Fruit fly (Drosophila melanogaster) whole organism, adult: ENCODE measurements around the gene ND-15.

ENCODE experiments used
- CG11617 ChIP-seq: fragments of 200-800 bp; sonication (Bioruptor generic); optimal IDR thresholded peaks from 2 replicates; lab custom pipeline; 2017; ENCODE audit warnings: mild to moderate bottlenecking, missing biosample characterization, missing genetic modification reagents, missing genetic modification characterization
- CG12768 ChIP-seq: fragments of 200-800 bp; sonication (Bioruptor generic); optimal IDR thresholded peaks from 2 replicates; lab custom pipeline; 2017; ENCODE audit warnings: missing biosample characterization, missing genetic modification characterization, mild to moderate bottlenecking, moderate library complexity, missing genetic modification reagents
- CG14711 ChIP-seq: fragments of 200-800 bp; sonication (Bioruptor generic); optimal IDR thresholded peaks from 2 replicates; lab custom pipeline; 2018; ENCODE audit warnings: missing biosample characterization, mild to moderate bottlenecking, missing genetic modification characterization, moderate library complexity
- CG1620 ChIP-seq: fragments of 200-800 bp; sonication (Bioruptor generic); optimal IDR thresholded peaks from 2 replicates; lab custom pipeline; 2016; ENCODE audit warnings: missing biosample characterization, missing genetic modification characterization
- CG33017 ChIP-seq: fragments of 200-800 bp; sonication (Bioruptor generic); optimal IDR thresholded peaks from 2 replicates; lab custom pipeline; 2018; ENCODE audit warnings: missing biosample characterization, mild to moderate bottlenecking, missing genetic modification characterization, moderate library complexity
- CG5204 ChIP-seq: fragments of 200-800 bp; sonication (Bioruptor generic); optimal IDR thresholded peaks from 2 replicates; lab custom pipeline; 2016; ENCODE audit warnings: missing biosample characterization, missing genetic modification characterization
- CG7045 ChIP-seq: fragments of 200-800 bp; sonication (Bioruptor generic); optimal IDR thresholded peaks from 2 replicates; lab custom pipeline; 2017; ENCODE audit warnings: missing biosample characterization, mild to moderate bottlenecking, missing genetic modification characterization
- CG7101 ChIP-seq: fragments of 200-800 bp; sonication (Bioruptor generic); optimal IDR thresholded peaks from 2 replicates; lab custom pipeline; 2018; ENCODE audit warnings: missing biosample characterization, mild to moderate bottlenecking, missing genetic modification characterization, moderate library complexity
- Clk ChIP-seq: fragments of 200-800 bp; sonication (Bioruptor generic); optimal IDR thresholded peaks from 2 replicates; lab custom pipeline; 2017; ENCODE audit warnings: missing biosample characterization, missing genetic modification characterization
- Crg-1 ChIP-seq: fragments of 200-800 bp; sonication (Bioruptor generic); optimal IDR thresholded peaks from 2 replicates; lab custom pipeline; 2016; ENCODE audit warnings: missing biosample characterization, missing genetic modification characterization
- Hr96 ChIP-seq: fragments of 200-800 bp; sonication (Bioruptor generic); optimal IDR thresholded peaks from 2 replicates; lab custom pipeline; 2016; ENCODE audit warnings: missing biosample characterization, missing genetic modification characterization
- Mnt ChIP-seq: fragments of 200-800 bp; sonication (Bioruptor generic); optimal IDR thresholded peaks from 2 replicates; lab custom pipeline; 2016; ENCODE audit warnings: missing biosample characterization, mild to moderate bottlenecking, missing genetic modification characterization
- bab1 ChIP-seq: fragments of 200-800 bp; sonication (Bioruptor generic); optimal IDR thresholded peaks from 3 replicates; lab custom pipeline; 2019; ENCODE audit warnings: missing biosample characterization, mild to moderate bottlenecking, missing genetic modification characterization, moderate library complexity
- cic ChIP-seq: fragments of 200-800 bp; sonication (Bioruptor generic); optimal IDR thresholded peaks from 2 replicates; lab custom pipeline; 2017; ENCODE audit warnings: missing biosample characterization, mild to moderate bottlenecking, missing genetic modification characterization, moderate library complexity
- cnc ChIP-seq, 2 experiments: fragments of >200 bp; optimal IDR thresholded peaks; 2 replicates each; lab custom pipeline; 2017
- kay ChIP-seq: fragments of 200-800 bp; sonication (Bioruptor generic); peaks from one replicate; lab custom pipeline; 2016; ENCODE audit warnings: missing biosample characterization, missing genetic modification characterization, borderline replicate concordance
- ovo ChIP-seq: fragments of 200-800 bp; sonication (Bioruptor generic); optimal IDR thresholded peaks from 2 replicates; lab custom pipeline; 2016; ENCODE audit warnings: missing biosample characterization, missing genetic modification characterization
- pad ChIP-seq: fragments of 200-800 bp; sonication (Bioruptor generic); optimal IDR thresholded peaks from 3 replicates; lab custom pipeline; 2017; ENCODE audit warnings: missing biosample characterization, missing genetic modification characterization, mild to moderate bottlenecking, moderate library complexity, missing genetic modification reagents
- tj ChIP-seq: fragments of 200-800 bp; sonication (Bioruptor generic); optimal IDR thresholded peaks from 3 replicates; lab custom pipeline; 2017; ENCODE audit warnings: missing biosample characterization, mild to moderate bottlenecking, missing genetic modification characterization, moderate library complexity
- toe ChIP-seq: fragments of 200-800 bp; sonication (Bioruptor generic); optimal IDR thresholded peaks from 2 replicates; lab custom pipeline; 2016; ENCODE audit warnings: missing biosample characterization, missing genetic modification characterization

ND-15 gene

dm6 chr2L:107032-107431 is 7.5 kb upstream of the ND-15 start:
- TF ChIP-seq kay = no peak
- no peak for TF ChIP-seq CG7101
- peak in 1 of 2 experiments; percentile 54 for TF ChIP-seq cnc (optimal IDR thresholded peaks at IDR 0.05; lab: Kevin White, UChicago)
- no peak for TF ChIP-seq Crg-1 (GFP tag; lab: Kevin White, UChicago)
- TF ChIP-seq Hr96 (GFP tag; lab: Kevin White, UChicago) = no peak

dm6 chr2L:107476-108436 is 6.8 kb upstream of the ND-15 start:
- TF ChIP-seq cnc (optimal IDR thresholded peaks at IDR 0.05; lab: Kevin White, UChicago) (peak; percentile 74 to 84), tj (GFP tag; lab: Kevin White, UChicago) (peak; percentile 40), Mnt (peak; percentile 84), cic (peak; percentile 17), CG33017 (peak; percentile 11), Crg-1 (GFP tag; lab: Kevin White, UChicago) (peak; percentile 7), CG12768 (GFP tag; lab: Kevin White, UChicago) (peak; percentile 33), CG11617 (no peak), ovo (GFP tag; lab: Kevin White, UChicago) (no peak), CG7101 (no peak), bab1 (GFP tag; lab: Kevin White, UChicago) (no peak)

dm6 chr2L:109098-109799 is 5.3 kb upstream of the ND-15 start:
- TF ChIP-seq ovo (GFP tag; lab: Kevin White, UChicago) = no peak
- no peak for TF ChIP-seq Hr96 (GFP tag; lab: Kevin White, UChicago)
- peak; percentile 95 for TF ChIP-seq kay
- no peak for TF ChIP-seq CG7045 (GFP tag; lab: Kevin White, UChicago)
- no peak for TF ChIP-seq CG1620 (GFP tag; lab: Kevin White, UChicago)
- TF ChIP-seq CG12768 (GFP tag; lab: Kevin White, UChicago) = peak; percentile 39
- TF ChIP-seq CG14711 = no peak
- no peak for TF ChIP-seq tj (GFP tag; lab: Kevin White, UChicago)
- no peak for TF ChIP-seq CG11617
- no peak for TF ChIP-seq toe
- no peak for TF ChIP-seq pad (GFP tag; lab: Kevin White, UChicago)
- no peak for TF ChIP-seq Crg-1 (GFP tag; lab: Kevin White, UChicago)
- TF ChIP-seq bab1 (GFP tag; lab: Kevin White, UChicago) = no peak
- TF ChIP-seq cic = peak; percentile 97
- TF ChIP-seq CG5204 = no peak
- TF ChIP-seq Mnt = peak; percentile 96
- TF ChIP-seq CG33017 = no peak
- TF ChIP-seq CG7101 = no peak
- no peak for TF ChIP-seq Clk (GFP tag; lab: Kevin White, UChicago)
- no peak for TF ChIP-seq cnc (optimal IDR thresholded peaks at IDR 0.05; lab: Kevin White, UChicago)

dm6 chr2L:110046-110445 is 4.5 kb upstream of the ND-15 start:
- TF ChIP-seq tj (GFP tag; lab: Kevin White, UChicago) (peak; percentile 99), Clk (GFP tag; lab: Kevin White, UChicago) (no peak)

dm6 chr2L:116388-116787 is 1.9 kb downstream of the ND-15 start, which contains the start of gene CG13694:
CG13694 (minus strand) TSS chr2L:116488.
- no peak for TF ChIP-seq kay
- TF ChIP-seq CG1620 (GFP tag; lab: Kevin White, UChicago) = no peak
- no peak for TF ChIP-seq CG33017
- no peak for TF ChIP-seq pad (GFP tag; lab: Kevin White, UChicago)
- TF ChIP-seq Clk (GFP tag; lab: Kevin White, UChicago) = no peak
- TF ChIP-seq cnc (optimal IDR thresholded peaks at IDR 0.05; lab: Kevin White, UChicago) = no peak
- TF ChIP-seq CG11617 = no peak
- no peak for TF ChIP-seq bab1 (GFP tag; lab: Kevin White, UChicago)
- TF ChIP-seq Hr96 (GFP tag; lab: Kevin White, UChicago) = no peak
- no peak for TF ChIP-seq cic
- no peak for TF ChIP-seq CG12768 (GFP tag; lab: Kevin White, UChicago)
- no peak for TF ChIP-seq CG7101
- TF ChIP-seq Mnt = no peak
- TF ChIP-seq toe = no peak
- no peak for TF ChIP-seq CG14711
- TF ChIP-seq tj (GFP tag; lab: Kevin White, UChicago) = no peak
- no peak for TF ChIP-seq CG5204

- TF ChIP-seq tj (GFP tag; lab: Kevin White, UChicago) (no peak), Hr96 (GFP tag; lab: Kevin White, UChicago) (no peak), CG33017 (no peak), kay (peak; percentile 2), Crg-1 (GFP tag; lab: Kevin White, UChicago) (no peak), ovo (GFP tag; lab: Kevin White, UChicago) (peak; percentile 1), CG7101 (no peak), CG7045 (GFP tag; lab: Kevin White, UChicago) (no peak), CG11617 (no peak), CG14711 (no peak)
Observed at dm6 chr2L:117750-118149, 3.2 kb downstream of the ND-15 start.
